Fruit fly (Drosophila melanogaster): ENCODE measurements around the gene Polr2C.

The Polr2C gene

DNA sequence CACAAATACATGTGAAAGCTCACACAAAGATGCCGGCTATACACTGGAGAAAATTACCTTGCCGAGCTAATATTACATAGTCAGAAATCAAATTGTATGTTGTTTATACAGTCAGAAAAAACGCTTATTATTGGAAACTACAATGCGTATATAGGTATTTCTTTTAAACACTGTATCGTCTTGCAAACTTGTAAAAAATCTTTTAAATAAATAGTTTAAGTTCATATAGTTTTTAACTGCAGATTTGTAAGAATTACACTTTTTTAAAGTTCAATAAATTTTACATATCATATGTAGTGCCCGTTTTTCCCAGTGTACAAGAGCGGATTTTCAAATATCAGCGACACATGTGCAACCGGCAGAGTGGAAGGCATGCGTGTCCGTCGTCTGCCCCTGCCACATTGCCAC is 6.6 kb downstream of the Polr2C start (continued):
- TF ChIP-seq ttk (GFP tag; IDR thresholded peaks at IDR 0.05) (peak; percentile 65), CG11695 (GFP tag; IDR thresholded peaks at IDR 0.05) (peak; percentile 91), Ets65A (GFP tag) (peak; percentile 95), CG11696 (GFP tag; IDR thresholded peaks at IDR 0.05) (peak; percentile 46; the same call in 1 of the 2 replicates), unpg (GFP tag; optimal IDR thresholded peaks at IDR 0.05) (peak; percentile 91), sens-2 (GFP tag; IDR thresholded peaks at IDR 0.05) (0 out of 2 replicates have a peak, but pooled peaks have one; percentile 39), Sin3A (optimal IDR thresholded peaks at IDR 0.05) (no peak), CG6765 (GFP tag; optimal IDR thresholded peaks at IDR 0.05) (peak; percentile 37), CG8944 (GFP tag; optimal IDR thresholded peaks at IDR 0.05) (peak; percentile 58), CG13287 (GFP tag; IDR thresholded peaks at IDR 0.05; ENCODE audit: partially characterized antibody) (no peak), CG11504 (tag; optimal IDR thresholded peaks at IDR 0.05) (peak; percentile 95), bowl (GFP tag; IDR thresholded peaks at IDR 0.05) (no peak), Jarid2 (GFP tag; optimal IDR thresholded peaks at IDR 0.05) (peak; percentile 1), CG42726 (GFP tag; IDR thresholded peaks at IDR 0.05; ENCODE audit: partially characterized antibody) (no peak), Ptx1 (GFP tag; IDR thresholded peaks at IDR 0.05) (peak; percentile 80), CG17361 (GFP tag; IDR thresholded peaks at IDR 0.05) (peak; percentile 89), CG15601 (tag; optimal IDR thresholded peaks at IDR 0.05) (peak; percentile 89), Awh (GFP tag; IDR thresholded peaks at IDR 0.05) (peak; percentile 45; the same call in 1 of the 2 replicates), CG10565 (GFP tag; optimal IDR thresholded peaks at IDR 0.05) (peak; percentile 45), eyg (GFP tag; optimal IDR thresholded peaks at IDR 0.05) (peak; percentile 65), CG9609 (GFP tag; optimal IDR thresholded peaks at IDR 0.05) (peak; percentile 71), CG10366 (GFP tag; IDR thresholded peaks at IDR 0.05) (peak; percentile 84), Nf-YB (GFP tag; optimal IDR thresholded peaks at IDR 0.05) (peak; percentile 64), Dref (GFP tag; IDR thresholded peaks at IDR 0.05) (no peak), CG13296 (GFP tag; optimal IDR thresholded peaks at IDR 0.05) (peak; percentile 23), gsb (GFP tag; IDR thresholded peaks at IDR 0.05) (0 out of 2 replicates have a peak, but pooled peaks have one; percentile 38), CHES-1-like (GFP tag; optimal IDR thresholded peaks at IDR 0.05) (peak; percentile 30), sna (GFP tag; IDR thresholded peaks at IDR 0.05; ENCODE audit: partially characterized antibody) (no peak), stwl (tag; optimal IDR thresholded peaks at IDR 0.05) (no peak), Rfx (GFP tag; IDR thresholded peaks at IDR 0.05) (peak; percentile 61), Adf1 (GFP tag; IDR thresholded peaks at IDR 0.05) (peak; percentile 42), CG2129 (GFP tag; IDR thresholded peaks at IDR 0.05; ENCODE audit: partially characterized antibody) (no peak), CG2875 (GFP tag; optimal IDR thresholded peaks at IDR 0.05) (peak; percentile 86), sob (GFP tag; IDR thresholded peaks at IDR 0.05) (peak; percentile 68), pan (optimal IDR thresholded peaks at IDR 0.05) (no peak), pan (GFP tag; optimal IDR thresholded peaks at IDR 0.05 in 1 of 2, IDR thresholded peaks at IDR 0.05 in 1 of 2) (peak in 1 of 2 experiments; percentile 77), nerfin-1 (tag; optimal IDR thresholded peaks at IDR 0.05) (peak; percentile 66), bbx (GFP tag; IDR thresholded peaks at IDR 0.05; ENCODE audit: partially characterized antibody) (no peak), CG17359 (tag; optimal IDR thresholded peaks at IDR 0.05) (peak; percentile 81), CG8359 (GFP tag; optimal IDR thresholded peaks at IDR 0.05; ENCODE audit: borderline replicate concordance) (peak; percentile 60), CG10979 (tag; optimal IDR thresholded peaks at IDR 0.05) (peak; percentile 85), CG14667 (GFP tag; IDR thresholded peaks at IDR 0.05) (peak; percentile 33), zen2 (GFP tag; IDR thresholded peaks at IDR 0.05; ENCODE audit: partially characterized antibody) (no peak), CG10321 (GFP tag; IDR thresholded peaks at IDR 0.05) (no peak), CG7963 (GFP tag; IDR thresholded peaks at IDR 0.05; ENCODE audit: partially characterized antibody) (no peak), CG5180 (GFP tag; optimal IDR thresholded peaks at IDR 0.05) (peak; percentile 59), h (optimal IDR thresholded peaks at IDR 0.05) (no peak), ase (GFP tag; IDR thresholded peaks at IDR 0.05) (peak; percentile 53; the same call in 1 of the 3 replicates), btn (GFP tag; optimal IDR thresholded peaks at IDR 0.05) (peak; percentile 67), Aef1 (GFP tag; IDR thresholded peaks at IDR 0.05) (peak; percentile 74), CG31365 (tag; optimal IDR thresholded peaks at IDR 0.05) (no peak)

Measured in whole organism, embryonic.